Worm (Caenorhabditis elegans): Measurements from ENCODE around the gene srd-69.

DNA sequence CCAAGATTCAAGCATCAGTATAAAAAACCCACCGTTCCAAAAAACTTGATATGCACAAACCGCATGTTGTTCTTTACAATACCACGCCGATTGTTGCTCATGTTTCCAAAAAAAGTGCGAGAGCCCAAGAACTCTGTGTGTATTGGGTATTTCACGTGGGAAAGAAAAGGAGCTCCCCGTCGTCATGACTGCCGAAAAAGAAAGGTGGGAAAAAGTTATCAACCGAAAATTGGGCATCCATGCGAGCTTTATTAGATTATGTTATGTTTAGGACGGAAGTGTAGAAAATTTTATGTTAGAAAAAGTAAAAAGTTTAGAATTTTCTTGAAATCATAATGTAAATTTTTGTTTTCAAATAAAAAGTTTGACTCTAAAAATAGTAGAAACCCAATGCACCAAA lies 5.7 kb downstream of the srd-69 start, which contains the start of gene H04J21.4:
- TF ChIP-seq him-1 (tag; optimal IDR thresholded peaks at IDR 0.05) (no peak), W03F9.2 (tag; optimal IDR thresholded peaks at IDR 0.05) (no peak)
